Worm (Caenorhabditis elegans) whole organism, late embryonic: ENCODE measurements around the gene C02E7.6.

ENCODE experiments used
- C08G9.2 ChIP-seq: sonication (generic microtip); optimal IDR thresholded peaks from 2 replicates; lab custom pipeline; 2016; ENCODE audit warnings: mild to moderate bottlenecking, missing genetic modification characterization, moderate library complexity, missing compliant biosample characterization
- ceh-24 ChIP-seq: sonication (generic microtip); optimal IDR thresholded peaks from 2 replicates; lab custom pipeline; 2016; ENCODE audit warnings: mild to moderate bottlenecking, missing genetic modification characterization, missing compliant biosample characterization
- lim-6 ChIP-seq: sonication (generic microtip); optimal IDR thresholded peaks from 2 replicates; lab custom pipeline; 2016; ENCODE audit warnings: missing genetic modification characterization, missing compliant biosample characterization
- madf-2 ChIP-seq: sonication (generic microtip); optimal IDR thresholded peaks from 2 replicates; lab custom pipeline; 2017; ENCODE audit warnings: missing genetic modification characterization, missing compliant biosample characterization
- nhr-11 ChIP-seq: fragments of 150-350 bp; optimal IDR thresholded peaks from 2 replicates; lab custom pipeline; 2014; ENCODE audit warnings: missing biosample characterization, missing genetic modification characterization
- pat-9 ChIP-seq: fragments of 200-800 bp; sonication (Bioruptor generic); optimal IDR thresholded peaks from 2 replicates; lab custom pipeline; 2018; ENCODE audit warnings: mild to moderate bottlenecking, missing genetic modification characterization, moderate library complexity, missing compliant biosample characterization
- pha-4 ChIP-seq: fragments of 150-350 bp; optimal IDR thresholded peaks from 2 replicates; lab custom pipeline; 2018; ENCODE audit warnings: missing biosample characterization, missing genetic modification reagents, missing genetic modification characterization
- unc-3 ChIP-seq, 2 experiments: fragments of 200-800 bp in 1 of 2; sonication (Bioruptor generic) in 1 of 2; sonication (generic microtip) in 1 of 2; conservative IDR thresholded peaks in 1 of 2; optimal IDR thresholded peaks in 1 of 2; 2 replicates each; pipeline versions ENCODE4 v1.3.6 to Lab custom; 2016 to 2022; ENCODE audit warnings: missing compliant biosample characterization in 2 of 2, missing genetic modification characterization in 2 of 2, missing genetic modification reagents in 1 of 2
- zip-5 ChIP-seq: sonication (generic microtip); optimal IDR thresholded peaks from 2 replicates; lab custom pipeline; 2016; ENCODE audit warnings: missing genetic modification characterization, missing compliant biosample characterization

- TF ChIP-seq lim-6 (tag; lab: Kevin White, UChicago) (no peak), C08G9.2 (tag; lab: Kevin White, UChicago) (no peak), ceh-24 (tag; lab: Kevin White, UChicago) (no peak), pha-4 (tag; lab: Kevin White, UChicago) (no peak), zip-5 (no peak), nhr-11 (no peak), pat-9 (tag; lab: Kevin White, UChicago) (no peak), madf-2 (tag; lab: Kevin White, UChicago) (no peak), unc-3 (GFP tag; conservative IDR thresholded peaks at IDR 0.05; lab: Robert Waterston, UW) (no peak), unc-3 (tag; optimal IDR thresholded peaks at IDR 0.05; lab: Kevin White, UChicago) (no peak)
Measured at ce11 chrV:4903696-4904095, 15.3 kb upstream of the C02E7.6 start, which contains the start of gene ugt-8.
